Worm (Caenorhabditis elegans) whole organism, midembryonic: ENCODE measurements around the gene F23G4.1.

Source experiments
- T22C8.4 ChIP-seq: fragments of 200-800 bp; sonication (Bioruptor generic); IDR thresholded peaks from 2 replicates; pipeline ENCODE4 v1.3.6; 2022; ENCODE audit warnings: missing genetic modification characterization, missing compliant biosample characterization
- cog-1 ChIP-seq: sonication (generic microtip); optimal IDR thresholded peaks from 2 replicates; lab custom pipeline; 2016; ENCODE audit warnings: missing genetic modification characterization, missing compliant biosample characterization
- flt-1 ChIP-seq: fragments of 200-800 bp; sonication (Bioruptor generic); IDR thresholded peaks from 2 replicates; pipeline ENCODE4 v1.3.6; 2022; ENCODE audit warnings: missing genetic modification characterization, missing compliant biosample characterization
- klf-2 ChIP-seq: fragments of 200-800 bp; sonication (Bioruptor generic); conservative IDR thresholded peaks from 2 replicates; pipeline ENCODE4 v1.3.6; 2022; ENCODE audit warnings: missing genetic modification reagents, missing genetic modification characterization, missing compliant biosample characterization
- med-1 ChIP-seq: sonication (generic microtip); optimal IDR thresholded peaks from 2 replicates; lab custom pipeline; 2017; ENCODE audit warnings: missing genetic modification characterization, mild to moderate bottlenecking, missing compliant biosample characterization, antibody characterized with exemption, missing genetic modification reagents; ENCODE audit not compliant: insufficient read depth
- ref-1 ChIP-seq: fragments of 200-800 bp; sonication (Bioruptor generic); conservative IDR thresholded peaks from 2 replicates; pipeline ENCODE4 v1.3.6; 2022; ENCODE audit warnings: missing genetic modification reagents, missing genetic modification characterization, missing compliant biosample characterization
- tab-1 ChIP-seq: fragments of 200-800 bp; sonication (Bioruptor generic); IDR thresholded peaks from 2 replicates; pipeline ENCODE4 v1.3.6; 2022; ENCODE audit warnings: missing genetic modification characterization, missing compliant biosample characterization
- ztf-23 ChIP-seq: fragments of 200-800 bp; sonication (Bioruptor generic); IDR thresholded peaks from 2 replicates; pipeline ENCODE4 v1.3.6; 2022; ENCODE audit warnings: missing genetic modification reagents, missing genetic modification characterization, missing compliant biosample characterization
- ztf-29 ChIP-seq: fragments of 200-800 bp; sonication (Bioruptor generic); IDR thresholded peaks from 2 replicates; pipeline ENCODE4 v1.3.6; 2022; ENCODE audit warnings: missing genetic modification reagents, missing genetic modification characterization, missing compliant biosample characterization

DNA sequence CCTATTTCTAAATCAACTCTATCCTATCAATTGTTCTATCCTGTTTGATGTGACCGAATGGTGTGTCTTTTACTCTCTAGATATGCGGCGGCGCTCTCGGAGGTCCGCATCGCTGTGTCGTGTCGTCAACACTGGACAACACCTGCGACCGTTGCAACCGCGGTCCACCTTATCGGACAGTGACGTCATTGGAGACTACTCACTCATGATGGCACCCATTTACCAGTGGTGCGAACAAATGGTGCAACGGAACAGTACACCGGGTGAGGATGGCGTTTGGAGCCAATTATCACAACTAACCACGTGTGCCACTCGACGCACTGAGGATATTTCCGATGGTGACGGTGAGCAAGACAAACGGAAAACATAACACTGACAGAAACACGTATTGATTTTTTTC lies 22.3 kb upstream of the F23G4.1 start:
- no peak for TF ChIP-seq tab-1 (GFP tag; lab: Robert Waterston, UW)
- TF ChIP-seq ref-1 (GFP tag; lab: Robert Waterston, UW), result no peak
- TF ChIP-seq klf-2 (GFP tag; lab: Robert Waterston, UW), result no peak
- no peak for TF ChIP-seq ztf-29 (GFP tag; lab: Robert Waterston, UW)
- no peak for TF ChIP-seq med-1
- TF ChIP-seq flt-1 (GFP tag; lab: Robert Waterston, UW), result no peak
- TF ChIP-seq T22C8.4, result no peak
- no peak for TF ChIP-seq cog-1
- no peak for TF ChIP-seq ztf-23 (GFP tag; lab: Robert Waterston, UW)
